Worm (Caenorhabditis elegans) whole organism, L4 larva: ENCODE results near the gene rpl-33.

Source experiments
- D1046.2 ChIP-seq: fragments of 200-800 bp; sonication (Bioruptor generic); IDR thresholded peaks from 2 replicates; pipeline ENCODE4 v1.3.6; 2022; ENCODE audit warnings: missing genetic modification characterization, missing compliant biosample characterization
- F44E2.7 ChIP-seq: fragments of 200-800 bp; sonication (Bioruptor generic); IDR thresholded peaks from 2 replicates; pipeline ENCODE4 v2.1.2; 2022; ENCODE audit warnings: missing genetic modification characterization, missing compliant biosample characterization
- F49E8.2 ChIP-seq: sonication (generic microtip); optimal IDR thresholded peaks from 2 replicates; lab custom pipeline; 2016; ENCODE audit warnings: missing compliant biosample characterization, mild to moderate bottlenecking, missing genetic modification characterization, borderline replicate concordance
- R02D3.7 ChIP-seq: fragments of 150-350 bp; sonication (generic microtip); optimal IDR thresholded peaks from 3 replicates; lab custom pipeline; 2014; ENCODE audit warnings: missing biosample characterization, missing genetic modification characterization
- T20F7.1 ChIP-seq: fragments of 200-800 bp; sonication (Bioruptor generic); optimal IDR thresholded peaks from 2 replicates; lab custom pipeline; 2018; ENCODE audit warnings: mild to moderate bottlenecking, missing genetic modification characterization, missing compliant biosample characterization
- Y105C5A.15 ChIP-seq: fragments of 200-800 bp; sonication (Bioruptor generic); IDR thresholded peaks from 2 replicates; pipeline ENCODE4 v1.3.6; 2022; ENCODE audit warnings: missing genetic modification characterization, missing compliant biosample characterization
- Y5F2A.4 ChIP-seq: fragments of 200-800 bp; sonication (Bioruptor generic); optimal IDR thresholded peaks from 2 replicates; lab custom pipeline; 2018; ENCODE audit warnings: mild to moderate bottlenecking, missing genetic modification characterization, missing compliant biosample characterization
- ZK337.2 ChIP-seq: fragments of 200-800 bp; sonication (Bioruptor generic); IDR thresholded peaks from 2 replicates; pipeline ENCODE4 v1.3.6; 2022; ENCODE audit warnings: missing genetic modification reagents, missing genetic modification characterization, missing compliant biosample characterization
- aly-2 ChIP-seq: sonication (generic microtip); optimal IDR thresholded peaks from 2 replicates; lab custom pipeline; 2018; ENCODE audit warnings: missing biosample characterization, missing genetic modification characterization
- arid-1 ChIP-seq: fragments of 200-800 bp; sonication (Bioruptor generic); conservative IDR thresholded peaks from 2 replicates; pipeline ENCODE4 v1.3.6; 2022; ENCODE audit warnings: missing genetic modification reagents, missing genetic modification characterization, missing compliant biosample characterization
- attf-4 ChIP-seq: sonication (generic microtip); optimal IDR thresholded peaks from 3 replicates; lab custom pipeline; 2017; ENCODE audit warnings: missing biosample characterization, missing genetic modification characterization
- ceh-20 ChIP-seq: fragments of 200-800 bp; sonication (Bioruptor generic); IDR thresholded peaks from 2 replicates; pipeline ENCODE4 v1.3.6; 2022; ENCODE audit warnings: missing genetic modification reagents, missing genetic modification characterization, missing compliant biosample characterization
- ceh-32 ChIP-seq: sonication (generic microtip); optimal IDR thresholded peaks from 2 replicates; lab custom pipeline; 2016; ENCODE audit warnings: mild to moderate bottlenecking, missing genetic modification characterization, missing compliant biosample characterization; ENCODE audit not compliant: poor library complexity
- ceh-44 ChIP-seq: fragments of 200-800 bp; sonication (Bioruptor generic); IDR thresholded peaks from 2 replicates; pipeline ENCODE4 v1.3.6; 2022; ENCODE audit warnings: missing genetic modification reagents, missing genetic modification characterization, missing compliant biosample characterization
- ceh-82 ChIP-seq: sonication (generic microtip); optimal IDR thresholded peaks from 2 replicates; lab custom pipeline; 2017; ENCODE audit warnings: missing biosample characterization, missing genetic modification characterization
- ctbp-1 ChIP-seq: fragments of 200-800 bp; sonication (Bioruptor generic); IDR thresholded peaks from 2 replicates; pipeline ENCODE4 v1.3.6; 2022; ENCODE audit warnings: missing genetic modification reagents, missing genetic modification characterization, missing compliant biosample characterization
- daf-16 ChIP-seq, 3 experiments: sonication (generic microtip); optimal IDR thresholded peaks; 2 replicates each; lab custom pipeline; 2016 to 2017; ENCODE audit warnings: missing genetic modification characterization in 3 of 3, missing genetic modification reagents in 3 of 3, mild to moderate bottlenecking in 2 of 3, missing compliant biosample characterization in 2 of 3, missing biosample characterization in 1 of 3, moderate library complexity in 1 of 3
- dmd-8 ChIP-seq: fragments of 200-800 bp; sonication (Bioruptor generic); IDR thresholded peaks from 2 replicates; pipeline ENCODE4 v1.3.6; 2022; ENCODE audit warnings: missing genetic modification characterization, missing compliant biosample characterization
- dmd-9 ChIP-seq: fragments of 200-800 bp; sonication (Bioruptor generic); IDR thresholded peaks from 2 replicates; pipeline ENCODE4 v1.3.6; 2022; ENCODE audit warnings: missing genetic modification reagents, missing genetic modification characterization, missing compliant biosample characterization
- dpl-1 ChIP-seq: fragments of 150-350 bp; optimal IDR thresholded peaks from 2 replicates; lab custom pipeline; 2014; ENCODE audit warnings: missing biosample characterization, missing genetic modification reagents, missing genetic modification characterization
- dve-1 ChIP-seq: sonication (generic microtip); optimal IDR thresholded peaks from 2 replicates; lab custom pipeline; 2017; ENCODE audit warnings: antibody characterized with exemption, mild to moderate bottlenecking, missing genetic modification characterization, missing compliant biosample characterization; ENCODE audit not compliant: insufficient read depth
- egl-27 ChIP-seq: sonication (generic microtip); optimal IDR thresholded peaks from 3 replicates; lab custom pipeline; 2017; ENCODE audit warnings: missing biosample characterization, missing genetic modification reagents, missing genetic modification characterization
- gei-8 ChIP-seq: fragments of 200-800 bp; sonication (Bioruptor generic); optimal IDR thresholded peaks from 2 replicates; lab custom pipeline; 2018; ENCODE audit warnings: mild to moderate bottlenecking, missing genetic modification characterization, missing compliant biosample characterization
- hif-1 ChIP-seq, 2 experiments: sonication (generic microtip); optimal IDR thresholded peaks; 2 replicates each; lab custom pipeline; 2016 to 2017; ENCODE audit warnings: missing compliant biosample characterization in 2 of 2, missing genetic modification characterization in 2 of 2, missing genetic modification reagents in 2 of 2, missing genotype in 2 of 2, mild to moderate bottlenecking in 1 of 2
- hlh-30 ChIP-seq: sonication (generic microtip); optimal IDR thresholded peaks from 2 replicates; lab custom pipeline; 2017; ENCODE audit warnings: antibody characterized with exemption, mild to moderate bottlenecking, missing genetic modification characterization, missing compliant biosample characterization; ENCODE audit not compliant: insufficient read depth
- lin-15B ChIP-seq: fragments of 150-350 bp; sonication (generic microtip); optimal IDR thresholded peaks from 3 replicates; lab custom pipeline; 2014; ENCODE audit warnings: missing biosample characterization, missing genetic modification characterization
- lin-29 ChIP-seq: fragments of 200-800 bp; sonication (Bioruptor generic); IDR thresholded peaks from 2 replicates; pipeline ENCODE4 v1.3.6; 2022; ENCODE audit warnings: missing genetic modification reagents, missing genetic modification characterization, missing compliant biosample characterization
- lin-38 ChIP-seq: fragments of 200-800 bp; sonication (Bioruptor generic); IDR thresholded peaks from 2 replicates; pipeline ENCODE4 v1.3.6; 2022; ENCODE audit warnings: missing genetic modification reagents, missing genetic modification characterization, missing compliant biosample characterization
- lin-39 ChIP-seq: fragments of 150-350 bp; optimal IDR thresholded peaks from 2 replicates; lab custom pipeline; 2014; ENCODE audit warnings: missing biosample characterization, missing genetic modification reagents, missing genetic modification characterization
- mdt-29 ChIP-seq: fragments of 200-800 bp; sonication (Bioruptor generic); IDR thresholded peaks from 2 replicates; pipeline ENCODE4 v1.3.6; 2022; ENCODE audit warnings: missing genetic modification reagents, missing genetic modification characterization, missing compliant biosample characterization
- nhr-237 ChIP-seq: sonication (generic microtip); optimal IDR thresholded peaks from 2 replicates; lab custom pipeline; 2017; ENCODE audit warnings: missing biosample characterization, missing genetic modification characterization
- nhr-25 ChIP-seq: sonication (generic microtip); optimal IDR thresholded peaks from 2 replicates; lab custom pipeline; 2017; ENCODE audit warnings: missing genetic modification characterization, mild to moderate bottlenecking, missing compliant biosample characterization, antibody characterized with exemption, moderate library complexity, borderline replicate concordance; ENCODE audit not compliant: insufficient read depth
- nhr-41 ChIP-seq: fragments of 200-800 bp; sonication (Bioruptor generic); IDR thresholded peaks from 2 replicates; pipeline ENCODE4 v1.3.6; 2022; ENCODE audit warnings: missing genetic modification reagents, missing genetic modification characterization, missing compliant biosample characterization
- nhr-48 ChIP-seq: sonication (generic microtip); optimal IDR thresholded peaks from 2 replicates; lab custom pipeline; 2016; ENCODE audit warnings: mild to moderate bottlenecking, missing genetic modification characterization, missing compliant biosample characterization
- nhr-6 ChIP-seq: fragments of 150-350 bp; optimal IDR thresholded peaks from 2 replicates; lab custom pipeline; 2014; ENCODE audit warnings: missing biosample characterization, missing genetic modification characterization
- nhr-77 ChIP-seq: fragments of 150-350 bp; optimal IDR thresholded peaks from 2 replicates; lab custom pipeline; 2014; ENCODE audit warnings: missing biosample characterization, missing genetic modification characterization
- pha-4 ChIP-seq, 2 experiments: fragments of 150-350 bp in 1 of 2; fragments of 200-800 bp in 1 of 2; sonication (Bioruptor generic) in 1 of 2; IDR thresholded peaks in 1 of 2; optimal IDR thresholded peaks in 1 of 2; 2 replicates each; pipeline versions ENCODE4 v1.3.6 to Lab custom; 2014 to 2022; ENCODE audit warnings: missing genetic modification characterization in 2 of 2, missing genetic modification reagents in 2 of 2, missing biosample characterization in 1 of 2, missing compliant biosample characterization in 1 of 2
- php-3 ChIP-seq: fragments of 200-800 bp; sonication (Bioruptor generic); IDR thresholded peaks from 2 replicates; pipeline ENCODE4 v1.3.6; 2022; ENCODE audit warnings: missing genetic modification reagents, missing genetic modification characterization, missing compliant biosample characterization
- pqm-1 ChIP-seq: sonication (generic microtip); optimal IDR thresholded peaks from 2 replicates; lab custom pipeline; 2017; ENCODE audit warnings: missing biosample characterization, missing genetic modification characterization
- snpc-4 ChIP-seq: fragments of 150-350 bp; optimal IDR thresholded peaks from 2 replicates; lab custom pipeline; 2014; ENCODE audit warnings: missing biosample characterization, missing genetic modification characterization
- tag-97 ChIP-seq: fragments of 200-800 bp; sonication (Bioruptor generic); IDR thresholded peaks from 2 replicates; pipeline ENCODE4 v1.3.6; 2022; ENCODE audit warnings: missing genetic modification characterization, missing compliant biosample characterization
- unc-39 ChIP-seq: sonication (generic microtip); optimal IDR thresholded peaks from 2 replicates; lab custom pipeline; 2017; ENCODE audit warnings: missing biosample characterization, missing genetic modification characterization
- unc-62 ChIP-seq, 3 experiments: fragments of 150-350 bp in 1 of 3; sonication (generic microtip); optimal IDR thresholded peaks in 2 of 3; peaks in 1 of 3; 1 replicate in 1 of 3; 2 replicates in 2 of 3; lab custom pipeline; 2014 to 2017; ENCODE audit warnings: missing biosample characterization in 3 of 3, missing genetic modification characterization in 3 of 3, missing genetic modification reagents in 3 of 3, missing genotype in 1 of 3
- vab-7 ChIP-seq: fragments of 200-800 bp; sonication (Bioruptor generic); IDR thresholded peaks from 2 replicates; pipeline ENCODE4 v1.3.6; 2022; ENCODE audit warnings: missing genetic modification reagents, missing genetic modification characterization, missing compliant biosample characterization
- zag-1 ChIP-seq: fragments of 150-350 bp; optimal IDR thresholded peaks from 2 replicates; lab custom pipeline; 2014; ENCODE audit warnings: missing biosample characterization, missing genetic modification characterization
- zfp-2 ChIP-seq: sonication (generic microtip); optimal IDR thresholded peaks from 2 replicates; lab custom pipeline; 2016; ENCODE audit warnings: mild to moderate bottlenecking, missing genetic modification characterization, missing compliant biosample characterization
- zfp-3 ChIP-seq: fragments of 200-800 bp; sonication (Bioruptor generic); conservative IDR thresholded peaks from 2 replicates; pipeline ENCODE4 v1.3.6; 2022; ENCODE audit warnings: missing genetic modification reagents, missing genetic modification characterization, missing compliant biosample characterization
- zip-11 ChIP-seq: fragments of 200-800 bp; sonication (Bioruptor generic); IDR thresholded peaks from 2 replicates; pipeline ENCODE4 v1.3.6; 2022; ENCODE audit warnings: missing genetic modification characterization, missing compliant biosample characterization
- ztf-11 ChIP-seq: fragments of 150-350 bp; optimal IDR thresholded peaks from 2 replicates; lab custom pipeline; 2014; ENCODE audit warnings: missing biosample characterization, missing genetic modification characterization
- ztf-7 ChIP-seq: fragments of 150-350 bp; optimal IDR thresholded peaks from 2 replicates; lab custom pipeline; 2014; ENCODE audit warnings: missing biosample characterization, missing genetic modification characterization

The rpl-33 gene

DNA sequence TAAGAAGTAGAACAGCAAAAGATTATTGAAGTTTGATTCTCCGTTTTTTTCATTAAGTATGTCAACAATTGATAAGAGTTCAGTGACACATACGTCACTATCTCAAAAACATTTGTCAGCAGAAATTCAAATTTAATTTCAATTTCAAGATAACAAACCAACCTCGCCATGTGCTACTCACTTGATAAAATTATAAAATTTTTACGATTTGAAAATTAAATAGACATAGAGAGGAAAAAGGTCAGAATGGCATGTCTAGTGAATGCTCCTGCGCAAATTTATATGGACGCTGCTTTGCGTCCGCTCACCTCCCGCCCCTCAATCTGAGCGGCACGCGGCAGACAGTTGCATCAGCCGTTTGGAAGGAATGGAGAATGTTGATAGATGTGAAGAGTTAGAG is 45.2 kb upstream of the rpl-33 start (continued):
- TF ChIP-seq hlh-30 (tag; lab: Kevin White, UChicago) (peak; percentile 46), arid-1 (no peak), lin-15B (tag; lab: Kevin White, UChicago) (no peak), ZK337.2 (GFP tag; lab: Robert Waterston, UW) (no peak), pqm-1 (tag; lab: Kevin White, UChicago) (peak; percentile 91), D1046.2 (GFP tag; lab: Robert Waterston, UW) (no peak), ceh-82 (no peak), egl-27 (tag; lab: Kevin White, UChicago) (no peak), Y5F2A.4 (no peak), mdt-29 (GFP tag; lab: Robert Waterston, UW) (no peak), R02D3.7 (no peak), lin-39 (tag; lab: Kevin White, UChicago) (no peak), ztf-11 (tag; lab: Kevin White, UChicago) (no peak), nhr-6 (tag; lab: Kevin White, UChicago) (no peak), php-3 (GFP tag; lab: Robert Waterston, UW) (peak; percentile 96), zag-1 (tag; lab: Kevin White, UChicago) (no peak), ceh-44 (GFP tag; lab: Robert Waterston, UW) (no peak), F49E8.2 (tag; lab: Kevin White, UChicago) (no peak), T20F7.1 (GFP tag; lab: Kevin White, UChicago) (peak; percentile 57), ctbp-1 (GFP tag; lab: Robert Waterston, UW) (no peak), gei-8 (no peak), dve-1 (peak; percentile 84), unc-62 (GFP tag; optimal IDR thresholded peaks at IDR 0.05 in 1 of 2; lab: Kevin White, UChicago) (peak in 1 of 2 experiments; percentile 77), unc-62 (tag; optimal IDR thresholded peaks at IDR 0.05; lab: Kevin White, UChicago) (no peak), tag-97 (GFP tag; lab: Robert Waterston, UW) (no peak), nhr-48 (tag; lab: Kevin White, UChicago) (peak; percentile 85), nhr-237 (tag; lab: Kevin White, UChicago) (no peak), hif-1 (tag; optimal IDR thresholded peaks at IDR 0.05; lab: Kevin White, UChicago) (no peak), ceh-32 (no peak), zfp-2 (tag; lab: Kevin White, UChicago) (no peak), dpl-1 (GFP tag; lab: Kevin White, UChicago) (no peak), ztf-7 (tag; lab: Kevin White, UChicago) (no peak), pha-4 (GFP tag; IDR thresholded peaks at IDR 0.05; lab: Robert Waterston, UW) (peak; percentile 58), pha-4 (tag; optimal IDR thresholded peaks at IDR 0.05; lab: Kevin White, UChicago) (no peak), lin-38 (GFP tag; lab: Robert Waterston, UW) (no peak; the same call in 1 of the 2 replicates), nhr-41 (peak; percentile 77), vab-7 (no peak), Y105C5A.15 (no peak), zip-11 (GFP tag; lab: Robert Waterston, UW) (no peak), ceh-20 (GFP tag; lab: Robert Waterston, UW) (peak; percentile 42; the same call in 1 of the 2 replicates), unc-39 (tag; lab: Kevin White, UChicago) (no peak), F44E2.7 (no peak), dmd-9 (no peak), nhr-77 (peak; percentile 68), lin-29 (GFP tag; lab: Robert Waterston, UW) (no peak), aly-2 (tag; lab: Kevin White, UChicago) (no peak), snpc-4 (tag; lab: Kevin White, UChicago) (no peak), dmd-8 (GFP tag; lab: Robert Waterston, UW) (no peak), attf-4 (tag; lab: Kevin White, UChicago) (no peak), nhr-25 (tag; lab: Kevin White, UChicago) (no peak), zfp-3 (GFP tag; lab: Robert Waterston, UW) (peak; percentile 77), daf-16 (GFP tag; optimal IDR thresholded peaks at IDR 0.05; lab: Kevin White, UChicago) (peak in 1 of 2 experiments; percentile 71), daf-16 (tag; optimal IDR thresholded peaks at IDR 0.05; lab: Kevin White, UChicago) (peak; percentile 93)
